Worm (Caenorhabditis elegans) whole organism, L3 larva: ENCODE data around the gene ubc-20.

Experiments used
- ceh-82 ChIP-seq: fragments of 150-350 bp; optimal IDR thresholded peaks from 2 replicates; lab custom pipeline; 2014; ENCODE audit warnings: missing biosample characterization, missing genetic modification characterization
- ceh-9 ChIP-seq: sonication (generic microtip); optimal IDR thresholded peaks from 2 replicates; lab custom pipeline; 2018; ENCODE audit warnings: missing biosample characterization, missing genetic modification characterization
- elt-1 ChIP-seq: fragments of 150-350 bp; optimal IDR thresholded peaks from 2 replicates; lab custom pipeline; 2014; ENCODE audit warnings: missing biosample characterization, missing genetic modification characterization
- elt-2 ChIP-seq: sonication (generic microtip); optimal IDR thresholded peaks from 2 replicates; lab custom pipeline; 2016; ENCODE audit warnings: missing genetic modification reagents, mild to moderate bottlenecking, missing genetic modification characterization, missing compliant biosample characterization
- elt-3 ChIP-seq, 3 experiments: fragments of 150-350 bp in 1 of 3; sonication (generic microtip) in 2 of 3; optimal IDR thresholded peaks; 2 replicates in 2 of 3; 4 replicates in 1 of 3; lab custom pipeline; 2014 to 2017; ENCODE audit warnings: missing biosample characterization in 3 of 3, missing genetic modification characterization in 3 of 3
- fos-1 ChIP-seq: fragments of 150-350 bp; optimal IDR thresholded peaks from 2 replicates; lab custom pipeline; 2014; ENCODE audit warnings: missing biosample characterization, missing genetic modification characterization
- jun-1 ChIP-seq: fragments of 150-350 bp; optimal IDR thresholded peaks from 2 replicates; lab custom pipeline; 2014; ENCODE audit warnings: missing biosample characterization, missing genetic modification reagents, missing genetic modification characterization
- lin-15B ChIP-seq: fragments of 150-350 bp; optimal IDR thresholded peaks from 2 replicates; lab custom pipeline; 2014; ENCODE audit warnings: missing biosample characterization, missing genetic modification characterization
- lin-39 ChIP-seq: fragments of 150-350 bp; optimal IDR thresholded peaks from 2 replicates; lab custom pipeline; 2018; ENCODE audit warnings: missing biosample characterization, missing genetic modification reagents, missing genetic modification characterization
- mdl-1 ChIP-seq: fragments of 150-350 bp; optimal IDR thresholded peaks from 2 replicates; lab custom pipeline; 2014; ENCODE audit warnings: missing biosample characterization, missing genetic modification characterization
- nhr-76 ChIP-seq: fragments of 150-350 bp; sonication (generic microtip); optimal IDR thresholded peaks from 5 replicates; lab custom pipeline; 2014; ENCODE audit warnings: missing biosample characterization, missing genetic modification characterization

ce11 chrIII:164775-165174 lies 23.9 kb upstream of the ubc-20 start, which contains the start of gene F40G9.8:
- TF ChIP-seq lin-15B (tag; lab: Kevin White, UChicago), result no peak
- TF ChIP-seq fos-1, result no peak
- no peak for TF ChIP-seq mdl-1 (tag; lab: Kevin White, UChicago)
- no peak for TF ChIP-seq elt-3 (tag; optimal IDR thresholded peaks at IDR 0.05; lab: Kevin White, UChicago)
- no peak for TF ChIP-seq lin-39
- TF ChIP-seq ceh-82, result no peak
- no peak for TF ChIP-seq elt-1
- TF ChIP-seq elt-2 (tag; lab: Kevin White, UChicago), result no peak
- TF ChIP-seq nhr-76 (tag; lab: Kevin White, UChicago), result no peak
- no peak for TF ChIP-seq jun-1 (tag; lab: Kevin White, UChicago)
- no peak for TF ChIP-seq ceh-9 (tag; lab: Kevin White, UChicago)
